Fruit fly (Drosophila melanogaster) whole organism, embryonic: ENCODE results near the gene CG3632.

Source experiments
- ATbp ChIP-seq: fragments of 200-800 bp; sonication (Bioruptor generic); optimal IDR thresholded peaks from 2 replicates; lab custom pipeline; 2017; ENCODE audit warnings: missing biosample characterization, mild to moderate bottlenecking, missing genetic modification characterization, missing genetic modification reagents
- CG11504 ChIP-seq: fragments of 200-800 bp; sonication (Bioruptor generic); optimal IDR thresholded peaks from 3 replicates; lab custom pipeline; 2019; ENCODE audit warnings: missing biosample characterization, mild to moderate bottlenecking, missing genetic modification characterization, moderate library complexity
- CG12942 ChIP-seq: fragments of 200-800 bp; sonication (Bioruptor generic); optimal IDR thresholded peaks from 3 replicates; lab custom pipeline; 2016; ENCODE audit warnings: missing biosample characterization, missing genetic modification characterization
- CG17829 ChIP-seq: fragments of 200-800 bp; optimal IDR thresholded peaks from 2 replicates; lab custom pipeline; 2019; ENCODE audit warnings: missing biosample characterization, mild to moderate bottlenecking, missing genetic modification characterization, moderate library complexity
- CG2889 ChIP-seq: fragments of 200-800 bp; sonication (Bioruptor generic); IDR thresholded peaks from 3 replicates; pipeline ENCODE4 v1.3.6; 2022; ENCODE audit warnings: missing biosample characterization, missing genetic modification characterization
- CG32532 ChIP-seq: fragments of 200-800 bp; sonication (Bioruptor generic); IDR thresholded peaks from 2 replicates; pipeline ENCODE4 v1.3.6; 2022; ENCODE audit warnings: missing biosample characterization, missing genetic modification characterization
- CG3847 ChIP-seq: fragments of 200-800 bp; sonication (Bioruptor generic); IDR thresholded peaks from 2 replicates; pipeline ENCODE4 v1.3.6; 2022; ENCODE audit warnings: missing biosample characterization, missing genetic modification characterization
- CG4282 ChIP-seq: fragments of 200-800 bp; sonication (Bioruptor generic); optimal IDR thresholded peaks from 2 replicates; lab custom pipeline; 2016; ENCODE audit warnings: missing biosample characterization, missing genetic modification characterization
- CG7372 ChIP-seq: fragments of 200-800 bp; sonication (Bioruptor generic); IDR thresholded peaks from 2 replicates; pipeline ENCODE4 v1.3.6; 2022; ENCODE audit warnings: missing biosample characterization, missing genetic modification characterization
- CG9215 ChIP-seq: fragments of 200-800 bp; sonication (Bioruptor generic); IDR thresholded peaks from 2 replicates; pipeline ENCODE4 v1.3.6; 2022; ENCODE audit warnings: missing biosample characterization, missing genetic modification characterization
- HmgD ChIP-seq: fragments of 200-800 bp; sonication (Bioruptor generic); optimal IDR thresholded peaks from 3 replicates; lab custom pipeline; 2016; ENCODE audit warnings: missing biosample characterization, missing genetic modification characterization
- HmgZ ChIP-seq: fragments of 200-800 bp; sonication (Bioruptor generic); optimal IDR thresholded peaks from 2 replicates; lab custom pipeline; 2018; ENCODE audit warnings: missing biosample characterization, mild to moderate bottlenecking, missing genetic modification characterization
- Hr3 ChIP-seq: fragments of 200-800 bp; sonication (Bioruptor generic); optimal IDR thresholded peaks from 3 replicates; lab custom pipeline; 2016; ENCODE audit warnings: missing biosample characterization, missing genetic modification characterization
- MESR4 ChIP-seq: fragments of 200-800 bp; sonication (Bioruptor generic); optimal IDR thresholded peaks from 2 replicates; lab custom pipeline; 2018; ENCODE audit warnings: missing biosample characterization, mild to moderate bottlenecking, missing genetic modification characterization, moderate library complexity
- NK7.1 ChIP-seq: fragments of 200-800 bp; sonication (Bioruptor generic); optimal IDR thresholded peaks from 3 replicates; lab custom pipeline; 2016; ENCODE audit warnings: missing biosample characterization, missing genetic modification characterization
- Sin3A ChIP-seq: fragments of >200 bp; optimal IDR thresholded peaks from 2 replicates; lab custom pipeline; 2018
- Xrp1 ChIP-seq: fragments of 200-800 bp; sonication (Bioruptor generic); IDR thresholded peaks from 2 replicates; pipeline ENCODE4 v1.3.6; 2022; ENCODE audit warnings: missing biosample characterization, missing genetic modification characterization
- ase ChIP-seq: fragments of 200-800 bp; sonication (Bioruptor generic); IDR thresholded peaks from 3 replicates; pipeline ENCODE4 v1.3.6; 2022; ENCODE audit warnings: missing biosample characterization, missing genetic modification characterization
- emc ChIP-seq: fragments of 200-800 bp; sonication (Bioruptor generic); optimal IDR thresholded peaks from 2 replicates; lab custom pipeline; 2016; ENCODE audit warnings: missing biosample characterization, missing genetic modification characterization
- jigr1 ChIP-seq: fragments of 200-800 bp; sonication (Bioruptor generic); IDR thresholded peaks from 3 replicates; pipeline ENCODE4 v1.3.6; 2022; ENCODE audit warnings: missing biosample characterization, missing genetic modification characterization
- sens ChIP-seq: fragments of 200-800 bp; sonication (Bioruptor generic); peaks from one replicate; lab custom pipeline; 2016; ENCODE audit warnings: missing biosample characterization, missing genetic modification characterization

Gene CG3632

DNA sequence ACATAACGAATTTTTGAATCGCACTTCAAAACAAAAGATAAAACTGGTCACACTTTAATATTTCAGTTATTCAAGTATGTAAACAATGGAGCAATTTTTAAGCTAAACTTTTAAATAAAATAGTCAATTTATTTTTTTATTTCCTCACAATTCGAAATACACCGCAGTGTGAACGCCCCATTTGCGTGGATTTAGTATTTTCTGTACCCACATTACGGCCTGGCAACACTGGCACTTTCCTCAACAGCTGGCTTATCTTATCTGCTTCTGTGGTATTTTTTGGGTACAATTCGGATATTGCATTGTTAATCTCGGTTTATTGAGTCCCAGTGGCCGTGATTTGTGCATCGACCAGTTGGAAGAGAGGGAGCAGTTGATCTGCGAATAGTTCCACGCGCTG is 53.6 kb downstream of the CG3632 start, which contains the start of gene sl (continued):
- TF ChIP-seq jigr1 (no peak), HmgZ (tag; lab: Kevin White, UChicago) (peak; percentile 36), CG32532 (GFP tag; lab: Robert Waterston, UW) (no peak), HmgD (GFP tag; lab: Kevin White, UChicago) (no peak), CG2889 (no peak), Xrp1 (GFP tag; lab: Robert Waterston, UW) (no peak; the same call in 1 of the 2 replicates), CG11504 (tag; lab: Kevin White, UChicago) (no peak), Sin3A (lab: Kevin White, UChicago) (peak; percentile 6), ATbp (GFP tag; lab: Kevin White, UChicago) (no peak), CG9215 (GFP tag; lab: Robert Waterston, UW) (no peak; the same call in none of the 2 replicates), CG3847 (no peak; the same call in 1 of the 2 replicates), ase (GFP tag; lab: Robert Waterston, UW) (no peak), CG7372 (GFP tag; lab: Robert Waterston, UW) (no peak), CG17829 (tag; lab: Kevin White, UChicago) (peak; percentile 44), emc (GFP tag; lab: Kevin White, UChicago) (no peak), Hr3 (GFP tag; lab: Kevin White, UChicago) (no peak), NK7.1 (GFP tag; lab: Kevin White, UChicago) (no peak), CG12942 (GFP tag; lab: Kevin White, UChicago) (no peak), MESR4 (GFP tag; lab: Kevin White, UChicago) (peak; percentile 68), sens (peak; percentile 85), CG4282 (GFP tag; lab: Kevin White, UChicago) (no peak)
